Fruit fly (Drosophila melanogaster): ENCODE results near the gene Usp14.

- peak; percentile 52 for TF ChIP-seq tai (GFP tag; optimal IDR thresholded peaks at IDR 0.05)
- no peak for TF ChIP-seq CG32264 (GFP tag; optimal IDR thresholded peaks at IDR 0.05)
- TF ChIP-seq brk (GFP tag; optimal IDR thresholded peaks at IDR 0.05), result no peak
- no peak for TF ChIP-seq Mio (GFP tag; optimal IDR thresholded peaks at IDR 0.05)
- TF ChIP-seq psq (GFP tag; optimal IDR thresholded peaks at IDR 0.05), result peak; percentile 33
- no peak for TF ChIP-seq fru (GFP tag; optimal IDR thresholded peaks at IDR 0.05)
Measured at dm6 chr2L:10276846-10277245, 37.4 kb downstream of the Usp14 start.

Data from whole organism, wandering third instar larva.